ENCODE assay signal across 2 worm cellular contexts in the genomic region with DNA sequence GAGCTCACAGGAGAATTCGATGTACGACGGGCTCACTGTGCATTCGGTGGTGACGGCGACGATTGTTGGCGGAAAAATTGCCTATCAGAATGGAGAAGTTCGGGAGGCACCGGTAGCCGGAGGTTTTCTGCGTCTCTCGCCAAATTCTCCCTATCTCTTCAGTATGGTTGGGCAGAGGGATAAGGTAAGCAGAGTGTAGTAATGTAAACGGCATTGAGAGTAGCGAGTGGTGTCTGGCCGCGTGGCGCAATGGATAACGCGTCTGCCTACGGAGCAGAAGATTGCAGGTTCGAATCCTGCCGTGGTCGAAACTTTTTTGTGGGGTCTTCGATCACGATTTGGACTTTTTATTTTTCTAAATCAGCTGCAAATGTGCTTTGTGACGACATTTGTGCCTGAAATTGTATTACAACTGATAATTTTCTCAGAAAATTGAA.
TF ChIP-seq lines count a peak whose summit lies in the region.

No protein-coding gene starts in this region.

TF ChIP-seq in whole organism, L4 larva, 104 proteins besides CTCF, POLR2A, EP300 and RAD21 (continued from another document):
- TF ChIP-seq cey-2 (tag; optimal IDR thresholded peaks at IDR 0.05; lab: Kevin White, UChicago; ENCODE audit: borderline replicate concordance, insufficient read depth) (no peak), nhr-25 (tag; optimal IDR thresholded peaks at IDR 0.05; lab: Kevin White, UChicago; ENCODE audit: borderline replicate concordance, insufficient read depth) (no peak), spr-1 (tag; optimal IDR thresholded peaks at IDR 0.05; lab: Kevin White, UChicago) (peak; percentile 61), dmd-6 (GFP tag; IDR thresholded peaks at IDR 0.05; lab: Robert Waterston, UW) (peak; percentile 58), duxl-1 (tag; optimal IDR thresholded peaks at IDR 0.05; lab: Kevin White, UChicago; ENCODE audit: poor library complexity) (no peak), lim-7 (GFP tag; IDR thresholded peaks at IDR 0.05; lab: Robert Waterston, UW) (peak; percentile 83), mxl-2 (GFP tag; conservative IDR thresholded peaks at IDR 0.05; lab: Robert Waterston, UW) (peak; percentile 78), lin-38 (GFP tag; IDR thresholded peaks at IDR 0.05; lab: Robert Waterston, UW) (peak; percentile 81), fos-1 (tag; optimal IDR thresholded peaks at IDR 0.05; lab: Kevin White, UChicago) (no peak), php-3 (GFP tag; IDR thresholded peaks at IDR 0.05; lab: Robert Waterston, UW) (peak; percentile 75), F26F4.8 (GFP tag; conservative IDR thresholded peaks at IDR 0.05; lab: Robert Waterston, UW) (peak; percentile 72; the same call in 1 of the 2 replicates), lin-1 (GFP tag; IDR thresholded peaks at IDR 0.05; lab: Robert Waterston, UW) (peak; percentile 73; the same call in 1 of the 2 replicates), vab-7 (GFP tag; IDR thresholded peaks at IDR 0.05; lab: Robert Waterston, UW) (peak; percentile 77), gei-8 (GFP tag; optimal IDR thresholded peaks at IDR 0.05; lab: Kevin White, UChicago) (peak; percentile 0), zfp-3 (GFP tag; conservative IDR thresholded peaks at IDR 0.05; lab: Robert Waterston, UW) (peak; percentile 46; the same call in 1 of the 2 replicates), D1046.2 (GFP tag; IDR thresholded peaks at IDR 0.05; lab: Robert Waterston, UW) (peak; percentile 79), dmd-9 (GFP tag; IDR thresholded peaks at IDR 0.05; lab: Robert Waterston, UW) (peak; percentile 42; the same call in 1 of the 2 replicates), F10B5.3 (tag; optimal IDR thresholded peaks at IDR 0.05; lab: Kevin White, UChicago) (no peak), snpc-4 (tag; optimal IDR thresholded peaks at IDR 0.05; lab: Kevin White, UChicago) (no peak), fkh-10 (GFP tag; optimal IDR thresholded peaks at IDR 0.05; lab: Kevin White, UChicago) (no peak), nhr-102 (tag; optimal IDR thresholded peaks at IDR 0.05; lab: Kevin White, UChicago) (peak; percentile 32), nhr-10 (tag; optimal IDR thresholded peaks at IDR 0.05; lab: Kevin White, UChicago) (no peak), arid-1 (GFP tag; conservative IDR thresholded peaks at IDR 0.05; lab: Robert Waterston, UW) (peak; percentile 86; the same call in 1 of the 2 replicates), F49E8.2 (tag; optimal IDR thresholded peaks at IDR 0.05; lab: Kevin White, UChicago; ENCODE audit: borderline replicate concordance) (peak; percentile 29), ceh-44 (GFP tag; IDR thresholded peaks at IDR 0.05; lab: Robert Waterston, UW) (peak; percentile 40; the same call in 1 of the 2 replicates), daf-8 (GFP tag; IDR thresholded peaks at IDR 0.05; lab: Robert Waterston, UW) (0 out of 2 replicates have a peak, but pooled peaks have one; percentile 25), spr-3 (GFP tag; optimal IDR thresholded peaks at IDR 0.05; lab: Kevin White, UChicago) (peak; percentile 65)

TF ChIP-seq in whole organism, late embryonic, 69 proteins besides CTCF, POLR2A, EP300 and RAD21 (continued from another document):
- TF ChIP-seq C38D4.7 (GFP tag; optimal IDR thresholded peaks at IDR 0.05; lab: Kevin White, UChicago) (peak; percentile 72), odd-2 (tag; optimal IDR thresholded peaks at IDR 0.05; lab: Kevin White, UChicago) (no peak), ceh-14 (tag; optimal IDR thresholded peaks at IDR 0.05; lab: Kevin White, UChicago) (peak; percentile 74), elt-4 (tag; optimal IDR thresholded peaks at IDR 0.05; lab: Kevin White, UChicago) (no peak), hlh-30 (tag; optimal IDR thresholded peaks at IDR 0.05; lab: Kevin White, UChicago; ENCODE audit: insufficient read depth) (no peak), ceh-2 (tag; optimal IDR thresholded peaks at IDR 0.05; lab: Kevin White, UChicago) (peak; percentile 54), nhr-232 (tag; optimal IDR thresholded peaks at IDR 0.05; lab: Kevin White, UChicago) (peak; percentile 76), ceh-45 (GFP tag; IDR thresholded peaks at IDR 0.05; lab: Robert Waterston, UW) (peak; percentile 77; the same call in 1 of the 2 replicates), ama-1 (optimal IDR thresholded peaks at IDR 0.05; lab: Kevin White, UChicago) (no peak), dmd-4 (tag; optimal IDR thresholded peaks at IDR 0.05; lab: Kevin White, UChicago; ENCODE audit: borderline replicate concordance) (peak; percentile 51)
TF ChIP-seq in whole organism, late embryonic: peak in this region for 53.
